Worm (Caenorhabditis elegans) whole organism, L3 larva: ENCODE data around the gene pole-2.
"Not testable (repeated sequence)": the region's sequence is repeated elsewhere in the genome, so short reads cannot be mapped to it uniquely, and the experiment has no call there.

Source experiments
- R02D3.7 ChIP-seq: fragments of 150-350 bp; optimal IDR thresholded peaks from 2 replicates; lab custom pipeline; 2014; ENCODE audit warnings: missing biosample characterization, missing genetic modification characterization
- ZK546.5 ChIP-seq: sonication (generic microtip); optimal IDR thresholded peaks from 2 replicates; lab custom pipeline; 2017; ENCODE audit warnings: missing biosample characterization, missing genetic modification characterization
- aly-2 ChIP-seq: fragments of 150-350 bp; optimal IDR thresholded peaks from 2 replicates; lab custom pipeline; 2014; ENCODE audit warnings: missing biosample characterization, missing genetic modification characterization
- ama-1 ChIP-seq: fragments of 150-350 bp; optimal IDR thresholded peaks from 2 replicates; lab custom pipeline; 2018
- ceh-16 ChIP-seq: sonication (generic microtip); optimal IDR thresholded peaks from 2 replicates; lab custom pipeline; 2017; ENCODE audit warnings: missing biosample characterization, missing genetic modification characterization
- ceh-82 ChIP-seq: fragments of 150-350 bp; optimal IDR thresholded peaks from 2 replicates; lab custom pipeline; 2014; ENCODE audit warnings: missing biosample characterization, missing genetic modification characterization
- daf-12 ChIP-seq: fragments of 150-350 bp; optimal IDR thresholded peaks from 2 replicates; lab custom pipeline; 2014; ENCODE audit warnings: missing biosample characterization, missing genetic modification reagents, missing genetic modification characterization
- egl-27 ChIP-seq: sonication (generic microtip); optimal IDR thresholded peaks from 4 replicates; lab custom pipeline; 2017; ENCODE audit warnings: missing biosample characterization, missing genetic modification reagents, missing genetic modification characterization
- egl-5 ChIP-seq: fragments of 150-350 bp; optimal IDR thresholded peaks from 2 replicates; lab custom pipeline; 2017; ENCODE audit warnings: missing biosample characterization, missing genetic modification reagents, missing genetic modification characterization, inconsistent platforms
- elt-1 ChIP-seq: fragments of 150-350 bp; optimal IDR thresholded peaks from 2 replicates; lab custom pipeline; 2014; ENCODE audit warnings: missing biosample characterization, missing genetic modification characterization
- elt-2 ChIP-seq: sonication (generic microtip); optimal IDR thresholded peaks from 2 replicates; lab custom pipeline; 2016; ENCODE audit warnings: missing genetic modification reagents, mild to moderate bottlenecking, missing genetic modification characterization, missing compliant biosample characterization
- elt-3 ChIP-seq, 3 experiments: fragments of 150-350 bp in 1 of 3; sonication (generic microtip) in 2 of 3; optimal IDR thresholded peaks; 2 replicates in 2 of 3; 4 replicates in 1 of 3; lab custom pipeline; 2014 to 2017; ENCODE audit warnings: missing biosample characterization in 3 of 3, missing genetic modification characterization in 3 of 3
- eor-1 ChIP-seq, 2 experiments: fragments of 150-350 bp; optimal IDR thresholded peaks; 2 replicates each; lab custom pipeline; 2014 to 2018; ENCODE audit warnings: missing biosample characterization in 2 of 2, missing genetic modification characterization in 2 of 2
- fkh-10 ChIP-seq: sonication (generic microtip); optimal IDR thresholded peaks from 2 replicates; lab custom pipeline; 2017; ENCODE audit warnings: missing biosample characterization, missing genetic modification reagents, missing genetic modification characterization
- fkh-2 ChIP-seq: fragments of 150-350 bp; optimal IDR thresholded peaks from 2 replicates; lab custom pipeline; 2014; ENCODE audit warnings: missing biosample characterization, missing genetic modification reagents, missing genetic modification characterization
- fos-1 ChIP-seq: fragments of 150-350 bp; optimal IDR thresholded peaks from 2 replicates; lab custom pipeline; 2014; ENCODE audit warnings: missing biosample characterization, missing genetic modification characterization
- hmg-11 ChIP-seq: sonication (generic microtip); optimal IDR thresholded peaks from 2 replicates; lab custom pipeline; 2016; ENCODE audit warnings: missing genetic modification characterization, missing compliant biosample characterization
- jun-1 ChIP-seq: fragments of 150-350 bp; optimal IDR thresholded peaks from 2 replicates; lab custom pipeline; 2014; ENCODE audit warnings: missing biosample characterization, missing genetic modification reagents, missing genetic modification characterization
- lin-15B ChIP-seq: fragments of 150-350 bp; optimal IDR thresholded peaks from 2 replicates; lab custom pipeline; 2014; ENCODE audit warnings: missing biosample characterization, missing genetic modification characterization
- lin-39 ChIP-seq: fragments of 150-350 bp; optimal IDR thresholded peaks from 2 replicates; lab custom pipeline; 2018; ENCODE audit warnings: missing biosample characterization, missing genetic modification reagents, missing genetic modification characterization
- lsy-12 ChIP-seq: sonication (generic microtip); optimal IDR thresholded peaks from 2 replicates; lab custom pipeline; 2016; ENCODE audit warnings: mild to moderate bottlenecking, missing genetic modification characterization, missing compliant biosample characterization
- mdl-1 ChIP-seq: fragments of 150-350 bp; optimal IDR thresholded peaks from 2 replicates; lab custom pipeline; 2014; ENCODE audit warnings: missing biosample characterization, missing genetic modification characterization
- mml-1 ChIP-seq: fragments of 150-350 bp; sonication (generic microtip); optimal IDR thresholded peaks from 3 replicates; lab custom pipeline; 2014; ENCODE audit warnings: missing biosample characterization, missing genetic modification characterization
- nhr-12 ChIP-seq: fragments of 150-350 bp; optimal IDR thresholded peaks from 2 replicates; lab custom pipeline; 2014; ENCODE audit warnings: missing biosample characterization, missing genetic modification characterization
- nhr-23 ChIP-seq: fragments of 150-350 bp; optimal IDR thresholded peaks from 2 replicates; lab custom pipeline; 2014; ENCODE audit warnings: missing biosample characterization, missing genetic modification reagents, missing genetic modification characterization
- nhr-25 ChIP-seq: sonication (generic microtip); optimal IDR thresholded peaks from 2 replicates; lab custom pipeline; 2017; ENCODE audit warnings: missing biosample characterization, missing genetic modification characterization
- nhr-28 ChIP-seq: fragments of 150-350 bp; optimal IDR thresholded peaks from 2 replicates; lab custom pipeline; 2014; ENCODE audit warnings: missing biosample characterization, missing genetic modification characterization
- nhr-43 ChIP-seq: sonication (generic microtip); optimal IDR thresholded peaks from 2 replicates; lab custom pipeline; 2016; ENCODE audit warnings: mild to moderate bottlenecking, missing genetic modification characterization, missing compliant biosample characterization; ENCODE audit not compliant: poor library complexity, severe bottlenecking
- nhr-67 ChIP-seq: fragments of 150-350 bp; optimal IDR thresholded peaks from 2 replicates; lab custom pipeline; 2014; ENCODE audit warnings: missing biosample characterization, missing genetic modification characterization
- nhr-76 ChIP-seq: fragments of 150-350 bp; sonication (generic microtip); optimal IDR thresholded peaks from 5 replicates; lab custom pipeline; 2014; ENCODE audit warnings: missing biosample characterization, missing genetic modification characterization
- pha-4 ChIP-seq: fragments of 150-350 bp; optimal IDR thresholded peaks from 2 replicates; lab custom pipeline; 2014; ENCODE audit warnings: missing biosample characterization, missing genetic modification reagents, missing genetic modification characterization
- pqm-1 ChIP-seq: fragments of 150-350 bp; optimal IDR thresholded peaks from 2 replicates; lab custom pipeline; 2017; ENCODE audit warnings: missing biosample characterization, missing genetic modification characterization, inconsistent platforms
- snpc-4 ChIP-seq: fragments of 150-350 bp; optimal IDR thresholded peaks from 2 replicates; lab custom pipeline; 2014; ENCODE audit warnings: missing biosample characterization, missing genetic modification characterization
- tbx-2 ChIP-seq: sonication (generic microtip); optimal IDR thresholded peaks from 2 replicates; lab custom pipeline; 2016; ENCODE audit warnings: mild to moderate bottlenecking, missing genetic modification characterization, missing compliant biosample characterization
- unc-62 ChIP-seq: fragments of 150-350 bp; sonication (generic microtip); optimal IDR thresholded peaks from 4 replicates; lab custom pipeline; 2014; ENCODE audit warnings: missing biosample characterization, missing genetic modification reagents, missing genetic modification characterization
- zag-1 ChIP-seq: fragments of 150-350 bp; optimal IDR thresholded peaks from 2 replicates; lab custom pipeline; 2014; ENCODE audit warnings: missing biosample characterization, missing genetic modification characterization
- ztf-11 ChIP-seq: fragments of 150-350 bp; optimal IDR thresholded peaks from 2 replicates; lab custom pipeline; 2014; ENCODE audit warnings: missing biosample characterization, missing genetic modification characterization
- ztf-4 ChIP-seq: fragments of 150-350 bp; optimal IDR thresholded peaks from 2 replicates; lab custom pipeline; 2014; ENCODE audit warnings: missing biosample characterization, missing genetic modification characterization

The pole-2 gene

ce11 chrIV:8715032-8715431 lies 28.6 kb upstream of the pole-2 start, which contains the start of the genes parg-2 and ipla-5:
Gene parg-2, minus strand, starts transcription at chrIV:8715132.
Gene ipla-5, plus strand, starts transcription at chrIV:8715247.
- TF ChIP-seq jun-1, lsy-12, nhr-76 (tag; lab: Kevin White, UChicago): not testable (repeated sequence)
- TF ChIP-seq, all 47 proteins: peak for 0; not testable (repeated sequence) for 47

- TF ChIP-seq eor-1 (tag; optimal IDR thresholded peaks at IDR 0.05; lab: Kevin White, UChicago), result no peak
- TF ChIP-seq ztf-4 (tag; lab: Kevin White, UChicago), result no peak
- TF ChIP-seq nhr-12 (tag; lab: Kevin White, UChicago), result no peak
- TF ChIP-seq pha-4 (tag; lab: Kevin White, UChicago), result no peak
- no peak for TF ChIP-seq lin-39
- TF ChIP-seq ama-1, result no peak
- TF ChIP-seq nhr-23 (tag; lab: Kevin White, UChicago), result no peak
- TF ChIP-seq lsy-12 (tag; lab: Kevin White, UChicago), result no peak
- no peak for TF ChIP-seq fkh-2
- no peak for TF ChIP-seq egl-27
These were observed 21.6 kb upstream of the pole-2 start for ce11 chrIV:8708046-8708445.

- TF ChIP-seq ztf-11 (tag; lab: Kevin White, UChicago) (no peak), mml-1 (no peak), pha-4 (tag; lab: Kevin White, UChicago) (no peak), daf-12 (tag; lab: Kevin White, UChicago) (no peak), ama-1 (no peak), zag-1 (tag; lab: Kevin White, UChicago) (no peak), tbx-2 (tag; lab: Kevin White, UChicago) (no peak), elt-3 (tag; optimal IDR thresholded peaks at IDR 0.05; lab: Kevin White, UChicago) (no peak), elt-2 (no peak), egl-5 (no peak), nhr-12 (tag; lab: Kevin White, UChicago) (no peak), nhr-43 (tag; lab: Kevin White, UChicago) (no peak)
- TF ChIP-seq, all 47 proteins: peak for 0
These were observed 19.1 kb upstream of the pole-2 start, which contains the start of gene H23L24.4 for ce11 chrIV:8705504-8705903. Gene H23L24.4, minus strand, starts transcription at chrIV:8705604.

ce11 chrIV:8697436-8697835 lies 11.0 kb upstream of the pole-2 start, which contains the start of gene ttll-11:
Gene ttll-11, plus strand, starts transcription at chrIV:8697736.
- TF ChIP-seq unc-62 (GFP tag; lab: Kevin White, UChicago), result no peak
- no peak for TF ChIP-seq aly-2
- no peak for TF ChIP-seq nhr-67
- no peak for TF ChIP-seq elt-3 (tag; optimal IDR thresholded peaks at IDR 0.05; lab: Kevin White, UChicago)
- no peak for TF ChIP-seq fkh-10
- no peak for TF ChIP-seq mdl-1 (tag; lab: Kevin White, UChicago)
- no peak for TF ChIP-seq fos-1 (tag; lab: Kevin White, UChicago)
- no peak for TF ChIP-seq ZK546.5 (tag; lab: Kevin White, UChicago)
- TF ChIP-seq ceh-16 (tag; lab: Kevin White, UChicago), result no peak
- TF ChIP-seq egl-27, result no peak
- TF ChIP-seq jun-1 (tag; lab: Kevin White, UChicago), result no peak
- no peak for TF ChIP-seq nhr-76 (tag; lab: Kevin White, UChicago)
- TF ChIP-seq mml-1, result no peak
- TF ChIP-seq pqm-1, result no peak
- no peak for TF ChIP-seq ztf-11 (tag; lab: Kevin White, UChicago)
- no peak for TF ChIP-seq elt-1 (tag; lab: Kevin White, UChicago)

- no peak for TF ChIP-seq ceh-82 (tag; lab: Kevin White, UChicago)
- no peak for TF ChIP-seq R02D3.7 (tag; lab: Kevin White, UChicago)
- peak; percentile 13 for TF ChIP-seq nhr-23 (tag; lab: Kevin White, UChicago)
- TF ChIP-seq nhr-67, result no peak
- TF ChIP-seq nhr-28 (tag; lab: Kevin White, UChicago), result no peak
- TF ChIP-seq nhr-76 (tag; lab: Kevin White, UChicago), result no peak
- peak; percentile 55 for TF ChIP-seq pha-4 (tag; lab: Kevin White, UChicago)
- no peak for TF ChIP-seq egl-27
- TF ChIP-seq ztf-4 (tag; lab: Kevin White, UChicago), result no peak
- TF ChIP-seq eor-1 (tag; optimal IDR thresholded peaks at IDR 0.05; lab: Kevin White, UChicago), result no peak
- TF ChIP-seq lin-15B (tag; lab: Kevin White, UChicago), result peak; percentile 8
- TF ChIP-seq snpc-4 (tag; lab: Kevin White, UChicago), result no peak
- TF ChIP-seq elt-3 (tag; optimal IDR thresholded peaks at IDR 0.05; lab: Kevin White, UChicago), result no peak
- peak; percentile 29 for TF ChIP-seq hmg-11
- no peak for TF ChIP-seq ztf-11 (tag; lab: Kevin White, UChicago)
- TF ChIP-seq nhr-25 (tag; lab: Kevin White, UChicago), result no peak
These were observed 5.1 kb upstream of the pole-2 start, which contains the start of the genes hst-1 and ints-6 for ce11 chrIV:8691486-8691885. Gene hst-1, minus strand, starts transcription at chrIV:8691513. Gene ints-6, plus strand, starts transcription at chrIV:8691745.
